Fruit fly (Drosophila melanogaster) whole organism: ENCODE data around the gene Twdlalpha.

ENCODE experiments used
- CG8478 ChIP-seq: fragments of >200 bp; optimal IDR thresholded peaks from 2 replicates; lab custom pipeline; 2018; ENCODE audit warnings: inconsistent platforms
- Dll ChIP-seq: fragments of >200 bp; optimal IDR thresholded peaks from 2 replicates; lab custom pipeline; 2017
- EcR ChIP-seq, 2 experiments: fragments of >200 bp; optimal IDR thresholded peaks; 2 replicates each; lab custom pipeline; 2017; ENCODE audit warnings: missing biosample characterization in 2 of 2, missing genetic modification characterization in 2 of 2, missing genetic modification reagents in 2 of 2
- pan ChIP-seq: fragments of >200 bp; optimal IDR thresholded peaks from 2 replicates; lab custom pipeline; 2017
- psq ChIP-seq: fragments of >200 bp; optimal IDR thresholded peaks from 2 replicates; lab custom pipeline; 2017
- usp ChIP-seq: fragments of >200 bp; optimal IDR thresholded peaks from 2 replicates; lab custom pipeline; 2017; ENCODE audit warnings: missing biosample characterization, missing genetic modification characterization, mixed read lengths

Twdlalpha gene

DNA sequence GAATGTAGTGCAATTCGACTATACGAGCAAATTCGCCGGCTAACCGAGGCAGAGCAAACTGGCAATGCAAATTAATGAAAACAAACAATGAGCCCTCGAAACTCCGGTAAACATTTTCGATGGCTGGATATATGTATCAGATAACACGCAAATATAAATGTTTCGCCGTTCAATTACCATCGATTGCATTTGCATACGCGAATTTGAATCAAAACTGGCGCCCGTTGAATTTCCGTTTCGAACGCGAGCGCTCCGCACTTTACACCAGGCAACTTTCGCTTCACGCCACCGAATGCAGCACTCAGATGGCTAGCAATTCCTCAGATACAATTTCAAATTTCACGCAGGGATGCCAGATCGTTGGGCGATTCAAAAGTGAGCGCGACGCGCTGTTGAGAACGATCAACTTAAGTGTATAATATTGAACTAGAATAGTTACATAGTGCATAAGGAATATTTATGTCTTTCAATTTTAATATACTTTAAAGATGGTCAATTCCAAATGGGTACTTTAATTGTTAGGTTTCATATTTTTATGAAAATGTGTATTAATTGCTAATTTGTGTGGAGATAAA, 40.6 kb downstream of the Twdlalpha start, which contains the start of gene if:
Gene if, minus strand, starts transcription at position 294 of the 575 bp plus-strand sequence.
- TF ChIP-seq EcR (GFP tag; optimal IDR thresholded peaks at IDR 0.05; lab: Kevin White, UChicago) (no peak), CG8478 (no peak), psq (no peak), pan (lab: Kevin White, UChicago) (no peak), usp (GFP tag; lab: Kevin White, UChicago) (no peak), Dll (lab: Kevin White, UChicago) (no peak)

DNA sequence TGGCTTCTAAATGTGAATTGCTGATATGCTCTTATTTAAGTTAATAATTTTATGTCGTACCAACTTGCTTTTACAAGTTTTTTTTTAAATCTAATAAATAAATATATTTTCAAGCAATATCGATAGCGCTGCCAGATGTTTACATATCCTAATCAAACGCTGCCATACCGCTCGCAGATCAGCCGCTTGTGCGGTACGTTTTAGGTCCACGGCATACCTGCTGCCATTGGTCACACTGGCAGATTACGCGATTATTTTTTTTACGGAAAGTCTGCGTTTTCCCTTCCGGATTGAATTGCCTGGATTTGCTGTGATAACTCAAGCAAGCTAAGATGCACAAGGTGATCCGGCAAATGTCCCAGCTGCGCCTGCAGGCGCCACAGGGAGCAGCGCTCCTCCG, 41.1 kb downstream of the Twdlalpha start, which contains the start of gene mRpL22:
Gene mRpL22, plus strand, starts transcription at position 191 of the 400 bp plus-strand sequence.
- no peak for TF ChIP-seq EcR (GFP tag; optimal IDR thresholded peaks at IDR 0.05; lab: Kevin White, UChicago)
- no peak for TF ChIP-seq pan (lab: Kevin White, UChicago)
- TF ChIP-seq psq: no peak
- no peak for TF ChIP-seq CG8478
- TF ChIP-seq Dll (lab: Kevin White, UChicago): no peak
- TF ChIP-seq usp (GFP tag; lab: Kevin White, UChicago): no peak

- no peak for TF ChIP-seq pan (lab: Kevin White, UChicago)
- TF ChIP-seq EcR (GFP tag; optimal IDR thresholded peaks at IDR 0.05; lab: Kevin White, UChicago): no peak
- no peak for TF ChIP-seq CG8478
- no peak for TF ChIP-seq Dll (lab: Kevin White, UChicago)
- no peak for TF ChIP-seq psq
- TF ChIP-seq usp (GFP tag; lab: Kevin White, UChicago): no peak
Observed at dm6 chrX:16786860-16787415, 44.3 kb downstream of the Twdlalpha start, which contains the start of the genes CG9609 and Sap30. Gene CG9609, minus strand, starts transcription at chrX:16787008. Gene Sap30, plus strand, starts transcription at chrX:16787283.

dm6 chrX:16787416-16787900, 44.8 kb downstream of the Twdlalpha start:
- TF ChIP-seq CG8478 (no peak), EcR (GFP tag; optimal IDR thresholded peaks at IDR 0.05; lab: Kevin White, UChicago) (no peak), pan (lab: Kevin White, UChicago) (no peak), Dll (lab: Kevin White, UChicago) (no peak), psq (no peak), usp (GFP tag; lab: Kevin White, UChicago) (no peak)

- TF ChIP-seq CG8478 (no peak), pan (lab: Kevin White, UChicago) (no peak), usp (GFP tag; lab: Kevin White, UChicago) (no peak), Dll (lab: Kevin White, UChicago) (no peak)
Observed at dm6 chrX:16791058-16791457, 48.4 kb downstream of the Twdlalpha start, which contains the start of gene Rrp45. Gene Rrp45, minus strand, starts transcription at chrX:16791266.

DNA sequence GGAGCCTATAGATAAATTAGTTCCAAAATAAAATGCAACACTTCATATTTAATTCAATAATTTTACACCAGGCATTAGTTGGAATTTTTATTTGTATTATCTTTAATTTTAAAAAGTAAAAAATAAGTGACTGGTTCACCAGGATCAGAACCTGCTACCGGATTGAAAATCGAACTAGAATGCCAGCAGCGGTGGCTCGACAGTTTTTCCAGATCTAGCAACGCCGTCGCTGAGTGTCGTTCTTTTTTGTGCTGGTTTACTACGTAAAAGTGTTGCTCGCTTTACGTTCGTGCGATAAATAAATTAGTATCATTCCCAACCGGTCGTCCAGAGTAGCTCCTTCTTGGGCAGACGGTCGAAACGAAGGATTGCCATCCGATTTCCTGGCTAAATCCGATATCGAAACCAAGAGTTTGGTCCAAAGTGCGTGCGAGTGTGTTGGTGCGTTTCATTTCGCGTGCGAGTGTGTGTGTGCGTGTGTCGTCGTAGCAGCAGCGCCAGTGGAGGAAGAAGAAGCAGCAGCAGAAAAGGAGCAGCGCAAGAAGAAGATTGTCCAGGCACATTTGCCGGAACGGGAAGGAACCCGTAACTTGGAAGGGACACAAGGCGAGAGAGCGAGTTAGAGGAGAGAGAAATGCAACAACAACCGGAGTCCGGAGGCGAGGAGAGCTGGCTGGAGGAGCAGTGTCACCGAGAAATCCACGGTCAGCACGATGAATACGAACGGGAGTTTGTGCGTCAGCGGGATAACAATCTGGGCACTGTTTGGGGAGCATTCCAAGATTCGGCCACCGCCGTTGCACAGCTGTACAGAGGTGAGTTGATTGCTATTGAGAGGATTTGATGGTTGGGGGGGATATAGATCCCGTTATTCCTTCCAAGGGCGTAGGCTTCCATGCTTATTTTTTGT, 49.5 kb downstream of the Twdlalpha start, which contains the start of gene CG4768:
Gene CG4768, plus strand, starts transcription at position 200 of the 910 bp plus-strand sequence.
- TF ChIP-seq EcR (GFP tag; optimal IDR thresholded peaks at IDR 0.05; lab: Kevin White, UChicago) (no peak), CG8478 (no peak), Dll (lab: Kevin White, UChicago) (no peak), pan (lab: Kevin White, UChicago) (no peak), psq (no peak)

- no peak for TF ChIP-seq CG8478
- no peak for TF ChIP-seq psq
- no peak for TF ChIP-seq EcR (GFP tag; optimal IDR thresholded peaks at IDR 0.05; lab: Kevin White, UChicago)
- no peak for TF ChIP-seq usp (GFP tag; lab: Kevin White, UChicago)
Observed at dm6 chrX:16793129-16793748, 50.6 kb downstream of the Twdlalpha start.
